Worm (Caenorhabditis elegans) whole organism, young adult: ENCODE measurements around the gene ace-4.

ENCODE experiments used
- B0019.2 ChIP-seq: fragments of 200-800 bp; sonication (Bioruptor generic); conservative IDR thresholded peaks from 2 replicates; pipeline ENCODE4 v1.3.6; 2022; ENCODE audit warnings: missing genetic modification reagents, missing genetic modification characterization, missing compliant biosample characterization
- F22D6.2 ChIP-seq: sonication (generic microtip); optimal IDR thresholded peaks from 2 replicates; lab custom pipeline; 2016; ENCODE audit warnings: mild to moderate bottlenecking, missing genetic modification characterization, missing compliant biosample characterization
- F33H1.4 ChIP-seq: fragments of 200-800 bp; sonication (Bioruptor generic); IDR thresholded peaks from 2 replicates; pipeline ENCODE4 v1.3.6; 2022; ENCODE audit warnings: missing genetic modification reagents, missing genetic modification characterization, missing compliant biosample characterization
- F57C9.4 ChIP-seq: sonication (generic microtip); optimal IDR thresholded peaks from 2 replicates; lab custom pipeline; 2017; ENCODE audit warnings: mild to moderate bottlenecking, missing genetic modification characterization, missing compliant biosample characterization
- T07F8.4 ChIP-seq: sonication (generic microtip); optimal IDR thresholded peaks from 2 replicates; lab custom pipeline; 2016; ENCODE audit warnings: mild to moderate bottlenecking, missing genetic modification characterization, moderate library complexity, missing compliant biosample characterization
- Y53G8AR.9 ChIP-seq: fragments of 200-800 bp; sonication (Bioruptor generic); conservative IDR thresholded peaks from 2 replicates; pipeline ENCODE4 v1.3.6; 2022; ENCODE audit warnings: missing genetic modification reagents, missing genetic modification characterization, missing compliant biosample characterization
- Y67H2A.10 ChIP-seq: fragments of 200-800 bp; sonication (Bioruptor generic); conservative IDR thresholded peaks from 2 replicates; pipeline ENCODE4 v1.3.6; 2022; ENCODE audit warnings: missing genetic modification reagents, missing genetic modification characterization, missing compliant biosample characterization
- Y79H2A.3 ChIP-seq: fragments of 200-800 bp; sonication (Bioruptor generic); conservative IDR thresholded peaks from 2 replicates; pipeline ENCODE4 v1.3.6; 2022; ENCODE audit warnings: missing genetic modification reagents, missing genetic modification characterization, missing compliant biosample characterization
- ama-1 ChIP-seq, 3 experiments: fragments of 150-350 bp in 1 of 3; sonication (generic microtip) in 2 of 3; optimal IDR thresholded peaks; 2 replicates each; lab custom pipeline; 2014 to 2018; ENCODE audit warnings: missing biosample characterization in 2 of 3, missing genetic modification characterization in 2 of 3, missing genetic modification reagents in 2 of 3
- aptf-3 ChIP-seq: fragments of 200-800 bp; sonication (Bioruptor generic); IDR thresholded peaks from 2 replicates; pipeline ENCODE4 v1.3.6; 2022; ENCODE audit warnings: missing genetic modification characterization, missing compliant biosample characterization
- athp-1 ChIP-seq: sonication (generic microtip); optimal IDR thresholded peaks from 2 replicates; lab custom pipeline; 2017; ENCODE audit warnings: mild to moderate bottlenecking, missing genetic modification characterization, missing compliant biosample characterization
- attf-3 ChIP-seq: fragments of 200-800 bp; sonication (Bioruptor generic); conservative IDR thresholded peaks from 2 replicates; pipeline ENCODE4 v1.3.6; 2022; ENCODE audit warnings: missing genetic modification reagents, missing genetic modification characterization, missing compliant biosample characterization
- attf-6 ChIP-seq: fragments of 200-800 bp; sonication (Bioruptor generic); IDR thresholded peaks from 2 replicates; pipeline ENCODE4 v1.3.6; 2022; ENCODE audit warnings: missing genetic modification reagents, missing genetic modification characterization, missing compliant biosample characterization
- bed-2 ChIP-seq: fragments of 200-800 bp; sonication (Bioruptor generic); IDR thresholded peaks from 2 replicates; pipeline ENCODE4 v1.3.6; 2022; ENCODE audit warnings: missing genetic modification reagents, missing genetic modification characterization, missing compliant biosample characterization
- cebp-2 ChIP-seq: fragments of 200-800 bp; sonication (Bioruptor generic); IDR thresholded peaks from 2 replicates; pipeline ENCODE4 v1.3.6; 2022; ENCODE audit warnings: missing genetic modification characterization, missing compliant biosample characterization
- ceh-58 ChIP-seq: fragments of 200-800 bp; sonication (Bioruptor generic); IDR thresholded peaks from 2 replicates; pipeline ENCODE4 v1.3.6; 2022; ENCODE audit warnings: missing genetic modification characterization, missing compliant biosample characterization
- ceh-91 ChIP-seq: fragments of 200-800 bp; sonication (Bioruptor generic); IDR thresholded peaks from 2 replicates; pipeline ENCODE4 v1.3.6; 2022; ENCODE audit warnings: missing genetic modification reagents, missing genetic modification characterization, missing compliant biosample characterization
- dpl-1 ChIP-seq: fragments of 150-350 bp; optimal IDR thresholded peaks from 2 replicates; lab custom pipeline; 2014; ENCODE audit warnings: missing biosample characterization, missing genetic modification reagents, missing genetic modification characterization
- egl-44 ChIP-seq: fragments of 200-800 bp; sonication (Bioruptor generic); IDR thresholded peaks from 2 replicates; pipeline ENCODE4 v1.3.6; 2022; ENCODE audit warnings: missing genetic modification reagents, missing genetic modification characterization, missing compliant biosample characterization
- egrh-3 ChIP-seq: fragments of 200-800 bp; sonication (Bioruptor generic); IDR thresholded peaks from 2 replicates; pipeline ENCODE4 v1.3.6; 2022; ENCODE audit warnings: missing genetic modification reagents, missing genetic modification characterization, missing compliant biosample characterization
- ets-4 ChIP-seq: fragments of 200-800 bp; sonication (Bioruptor generic); optimal IDR thresholded peaks from 2 replicates; lab custom pipeline; 2018; ENCODE audit warnings: mild to moderate bottlenecking, missing genetic modification characterization, missing compliant biosample characterization
- hrde-1 ChIP-seq: sonication (generic microtip); optimal IDR thresholded peaks from 2 replicates; lab custom pipeline; 2016; ENCODE audit warnings: missing genetic modification characterization, mild to moderate bottlenecking, missing compliant biosample characterization, moderate library complexity, missing genotype, missing genetic modification reagents, borderline replicate concordance
- hsf-1 ChIP-seq: fragments of 200-800 bp; sonication (Bioruptor generic); IDR thresholded peaks from 2 replicates; pipeline ENCODE4 v1.3.6; 2022; ENCODE audit warnings: missing genetic modification reagents, missing genetic modification characterization, missing compliant biosample characterization
- let-607 ChIP-seq, 2 experiments: fragments of 200-800 bp in 1 of 2; sonication (Bioruptor generic) in 1 of 2; sonication (generic microtip) in 1 of 2; optimal IDR thresholded peaks; 2 replicates each; lab custom pipeline; 2016 to 2018; ENCODE audit warnings: mild to moderate bottlenecking in 2 of 2, missing compliant biosample characterization in 2 of 2, missing genetic modification characterization in 2 of 2, moderate library complexity in 2 of 2, missing genotype in 1 of 2
- lin-40 ChIP-seq: sonication (generic microtip); optimal IDR thresholded peaks from 2 replicates; lab custom pipeline; 2016; ENCODE audit warnings: missing genetic modification characterization, mild to moderate bottlenecking, missing compliant biosample characterization, missing genotype, missing genetic modification reagents
- lin-54 ChIP-seq: fragments of 200-800 bp; sonication (Bioruptor generic); optimal IDR thresholded peaks from 2 replicates; lab custom pipeline; 2018; ENCODE audit warnings: mild to moderate bottlenecking, missing genetic modification characterization, missing compliant biosample characterization
- lir-1 ChIP-seq: fragments of 200-800 bp; sonication (Bioruptor generic); conservative IDR thresholded peaks from 2 replicates; pipeline ENCODE4 v1.3.6; 2022; ENCODE audit warnings: missing genetic modification reagents, missing genetic modification characterization, missing compliant biosample characterization
- mxl-1 ChIP-seq: sonication (generic microtip); optimal IDR thresholded peaks from 2 replicates; lab custom pipeline; 2016; ENCODE audit warnings: missing genetic modification characterization, missing compliant biosample characterization
- nfya-2 ChIP-seq: fragments of 200-800 bp; sonication (Bioruptor generic); IDR thresholded peaks from 2 replicates; pipeline ENCODE4 v1.3.6; 2022; ENCODE audit warnings: missing genetic modification reagents, missing genetic modification characterization, missing compliant biosample characterization
- nfyb-1 ChIP-seq: fragments of 200-800 bp; sonication (Bioruptor generic); IDR thresholded peaks from 2 replicates; pipeline ENCODE4 v1.3.6; 2022; ENCODE audit warnings: missing genetic modification reagents, missing genetic modification characterization, missing compliant biosample characterization
- nhr-120 ChIP-seq: fragments of 200-800 bp; sonication (Bioruptor generic); IDR thresholded peaks from 2 replicates; pipeline ENCODE4 v1.3.6; 2022; ENCODE audit warnings: missing genetic modification characterization, missing compliant biosample characterization
- nhr-27 ChIP-seq: fragments of 200-800 bp; sonication (Bioruptor generic); optimal IDR thresholded peaks from 2 replicates; lab custom pipeline; 2018; ENCODE audit warnings: mild to moderate bottlenecking, missing genetic modification characterization, moderate library complexity, missing compliant biosample characterization
- nhr-90 ChIP-seq: sonication (generic microtip); optimal IDR thresholded peaks from 2 replicates; lab custom pipeline; 2016; ENCODE audit warnings: missing genotype, mild to moderate bottlenecking, missing genetic modification characterization, missing compliant biosample characterization
- rec-8 ChIP-seq, 2 experiments: sonication (generic microtip); optimal IDR thresholded peaks; 2 replicates each; lab custom pipeline; 2016; ENCODE audit warnings: mild to moderate bottlenecking in 2 of 2, missing genetic modification characterization in 2 of 2, missing genetic modification reagents in 2 of 2, missing genotype in 2 of 2, missing biosample characterization in 1 of 2, missing compliant biosample characterization in 1 of 2, moderate library complexity in 1 of 2
- repo-1 ChIP-seq: sonication (generic microtip); optimal IDR thresholded peaks from 2 replicates; lab custom pipeline; 2017; ENCODE audit warnings: mild to moderate bottlenecking, missing genetic modification characterization, missing compliant biosample characterization
- rpc-1 ChIP-seq, 2 experiments: fragments of 150-350 bp in 1 of 2; sonication (generic microtip) in 1 of 2; optimal IDR thresholded peaks; 2 replicates each; lab custom pipeline; 2014 to 2018; ENCODE audit warnings: missing biosample characterization in 1 of 2, missing genetic modification characterization in 1 of 2, missing genetic modification reagents in 1 of 2, missing genotype in 1 of 2
- sea-2 ChIP-seq: fragments of 200-800 bp; sonication (Bioruptor generic); IDR thresholded peaks from 2 replicates; pipeline ENCODE4 v1.3.6; 2022; ENCODE audit warnings: missing genetic modification characterization, missing compliant biosample characterization
- snpc-1.1 ChIP-seq: sonication (generic microtip); optimal IDR thresholded peaks from 2 replicates; lab custom pipeline; 2017; ENCODE audit warnings: missing genetic modification characterization, mild to moderate bottlenecking, missing compliant biosample characterization, antibody characterized with exemption, moderate library complexity, missing genotype, missing genetic modification reagents; ENCODE audit not compliant: insufficient read depth
- snpc-1.3 ChIP-seq: sonication (generic microtip); optimal IDR thresholded peaks from 2 replicates; lab custom pipeline; 2017; ENCODE audit warnings: missing genetic modification characterization, mild to moderate bottlenecking, missing compliant biosample characterization, antibody characterized with exemption, moderate library complexity, missing genotype, missing genetic modification reagents; ENCODE audit not compliant: insufficient read depth
- snpc-3.4 ChIP-seq: sonication (generic microtip); optimal IDR thresholded peaks from 2 replicates; lab custom pipeline; 2017; ENCODE audit warnings: missing genetic modification characterization, mild to moderate bottlenecking, missing compliant biosample characterization, antibody characterized with exemption, moderate library complexity, missing genotype, missing genetic modification reagents
- tlf-1 ChIP-seq: fragments of 200-800 bp; sonication (Bioruptor generic); optimal IDR thresholded peaks from 2 replicates; lab custom pipeline; 2018; ENCODE audit warnings: mild to moderate bottlenecking, missing genetic modification characterization, missing compliant biosample characterization
- unc-130 ChIP-seq: sonication (generic microtip); optimal IDR thresholded peaks from 2 replicates; lab custom pipeline; 2016; ENCODE audit warnings: missing genetic modification reagents, missing genetic modification characterization, missing compliant biosample characterization
- xnd-1 ChIP-seq: sonication (generic microtip); optimal IDR thresholded peaks from 2 replicates; lab custom pipeline; 2016; ENCODE audit warnings: missing genotype, missing genetic modification reagents, missing genetic modification characterization, missing compliant biosample characterization
- ztf-18 ChIP-seq: sonication (generic microtip); optimal IDR thresholded peaks from 2 replicates; lab custom pipeline; 2016; ENCODE audit warnings: missing genotype, mild to moderate bottlenecking, missing genetic modification characterization, missing compliant biosample characterization
- ztf-26 ChIP-seq: sonication (generic microtip); optimal IDR thresholded peaks from 2 replicates; lab custom pipeline; 2017; ENCODE audit warnings: missing genetic modification characterization, missing compliant biosample characterization
- ztf-3 ChIP-seq: fragments of 200-800 bp; sonication (Bioruptor generic); optimal IDR thresholded peaks from 2 replicates; lab custom pipeline; 2018; ENCODE audit warnings: mild to moderate bottlenecking, missing genetic modification characterization, missing compliant biosample characterization

The ace-4 gene

DNA sequence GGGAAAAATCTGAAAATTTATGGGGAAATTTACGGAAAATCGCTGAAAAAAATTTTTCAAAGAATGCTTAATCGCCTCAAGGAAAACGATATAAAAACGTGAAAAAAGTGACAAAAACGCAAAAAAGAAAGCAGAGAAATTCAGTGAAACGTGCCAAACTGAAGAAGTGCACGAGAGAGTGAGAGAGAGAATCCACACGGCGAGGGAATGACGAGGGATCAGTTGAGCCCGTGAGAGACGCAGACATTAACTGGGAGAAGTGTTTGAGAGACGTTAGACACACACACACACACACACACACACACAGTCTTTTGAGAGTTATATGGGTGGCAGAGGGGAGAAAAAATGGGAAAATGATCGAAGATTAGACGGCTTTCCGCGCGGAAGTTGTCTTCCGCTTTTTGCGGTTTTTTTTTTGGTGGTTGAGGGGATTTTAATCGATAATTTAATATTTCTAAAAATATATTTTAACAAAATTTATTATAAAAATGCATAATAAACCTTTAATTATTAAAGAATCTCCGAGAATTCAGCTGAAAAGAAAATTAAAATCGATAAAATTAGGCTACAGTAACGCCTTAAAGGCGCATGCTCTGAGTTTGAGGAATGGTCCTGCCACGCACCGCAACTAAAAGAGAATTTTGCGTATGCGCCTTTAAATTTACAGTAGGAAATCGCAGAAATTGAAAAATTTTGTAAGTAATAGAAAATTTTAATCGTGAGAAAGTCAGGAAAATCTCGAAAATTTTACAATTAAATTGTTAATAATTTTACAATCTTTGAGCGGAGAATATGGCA is 46.8 kb downstream of the ace-4 start (continued):
- TF ChIP-seq F57C9.4 (tag; lab: Kevin White, UChicago) = no peak
- TF ChIP-seq rec-8 (tag; optimal IDR thresholded peaks at IDR 0.05; lab: Kevin White, UChicago) = no peak
- TF ChIP-seq F33H1.4 (GFP tag; lab: Robert Waterston, UW) = peak; percentile 99
- no peak for TF ChIP-seq repo-1
- peak; percentile 86 for TF ChIP-seq snpc-1.3 (tag; lab: Kevin White, UChicago)
- no peak for TF ChIP-seq ztf-26 (tag; lab: Kevin White, UChicago)
- no peak for TF ChIP-seq nfya-2 (GFP tag; lab: Robert Waterston, UW)
- TF ChIP-seq attf-3 = no peak
- TF ChIP-seq bed-2 (GFP tag; lab: Robert Waterston, UW) = no peak
- peak; percentile 82 for TF ChIP-seq athp-1 (tag; lab: Kevin White, UChicago)
- no peak for TF ChIP-seq cebp-2
- peak; percentile 38 for TF ChIP-seq hrde-1 (tag; lab: Kevin White, UChicago)
- TF ChIP-seq lin-54 (GFP tag; lab: Kevin White, UChicago) = peak; percentile 95
- peak; percentile 100 for TF ChIP-seq xnd-1 (tag; lab: Kevin White, UChicago)
- TF ChIP-seq mxl-1 (tag; lab: Kevin White, UChicago) = no peak
- no peak for TF ChIP-seq egl-44 (GFP tag; lab: Robert Waterston, UW)
- peak; percentile 93 for TF ChIP-seq ceh-91 (GFP tag; lab: Robert Waterston, UW)
- TF ChIP-seq F22D6.2 (tag; lab: Kevin White, UChicago) = no peak
- TF ChIP-seq snpc-1.1 = peak; percentile 71
- no peak for TF ChIP-seq nfyb-1 (GFP tag; lab: Robert Waterston, UW)
- no peak for TF ChIP-seq aptf-3 (GFP tag; lab: Robert Waterston, UW)
- TF ChIP-seq nhr-90 (tag; lab: Kevin White, UChicago) = no peak
- no peak for TF ChIP-seq nhr-120 (GFP tag; lab: Robert Waterston, UW)
- TF ChIP-seq egrh-3 (GFP tag; lab: Robert Waterston, UW) = no peak
- TF ChIP-seq ztf-18 (tag; lab: Kevin White, UChicago) = peak; percentile 70
- TF ChIP-seq ets-4 = no peak
- no peak for TF ChIP-seq B0019.2 (GFP tag; lab: Robert Waterston, UW)
- TF ChIP-seq sea-2 = no peak
- TF ChIP-seq ama-1 (optimal IDR thresholded peaks at IDR 0.05; lab: Kevin White, UChicago) = no peak
- TF ChIP-seq ama-1 (GFP tag; optimal IDR thresholded peaks at IDR 0.05; lab: Kevin White, UChicago) = no peak
- no peak for TF ChIP-seq rpc-1 (optimal IDR thresholded peaks at IDR 0.05; lab: Kevin White, UChicago)
- no peak for TF ChIP-seq rpc-1 (tag; optimal IDR thresholded peaks at IDR 0.05; lab: Kevin White, UChicago)
- TF ChIP-seq ceh-58 = no peak
- no peak for TF ChIP-seq T07F8.4 (tag; lab: Kevin White, UChicago)
- TF ChIP-seq dpl-1 (GFP tag; lab: Kevin White, UChicago) = peak; percentile 65
- no peak for TF ChIP-seq ztf-3 (GFP tag; lab: Kevin White, UChicago)
- TF ChIP-seq Y53G8AR.9 (GFP tag; lab: Robert Waterston, UW) = peak; percentile 32; the same call in 1 of the 2 replicates
- TF ChIP-seq attf-6 = peak; percentile 75
- peak; percentile 73 for TF ChIP-seq tlf-1 (GFP tag; lab: Kevin White, UChicago)
- TF ChIP-seq snpc-3.4 (tag; lab: Kevin White, UChicago) = peak; percentile 84
- TF ChIP-seq Y67H2A.10 = no peak
- no peak for TF ChIP-seq nhr-27 (tag; lab: Kevin White, UChicago)
- peak in 1 of 2 experiments; percentile 15 for TF ChIP-seq let-607 (tag; optimal IDR thresholded peaks at IDR 0.05; lab: Kevin White, UChicago)
- no peak for TF ChIP-seq Y79H2A.3 (GFP tag; lab: Robert Waterston, UW)
- TF ChIP-seq lir-1 (GFP tag; lab: Robert Waterston, UW) = peak; percentile 56; the same call in 1 of the 2 replicates
- TF ChIP-seq unc-130 = peak; percentile 31
- TF ChIP-seq lin-40 (tag; lab: Kevin White, UChicago) = peak; percentile 20
- peak; percentile 77 for TF ChIP-seq hsf-1 (GFP tag; lab: Robert Waterston, UW)
